Worm (Caenorhabditis elegans) whole organism, mixed stage, embryonic: Measurements from ENCODE around the gene T07A9.15.

Source experiments
- ces-1 ChIP-seq: fragments of 150-350 bp; optimal IDR thresholded peaks from 2 replicates; lab custom pipeline; 2014; ENCODE audit warnings: missing biosample characterization, missing genetic modification reagents, missing genetic modification characterization
- cnd-1 ChIP-seq: fragments of 200-800 bp; sonication (Bioruptor generic); optimal IDR thresholded peaks from 2 replicates; lab custom pipeline; 2018; ENCODE audit warnings: mild to moderate bottlenecking, missing genetic modification characterization, missing compliant biosample characterization
- ham-2 ChIP-seq: fragments of 200-800 bp; sonication (Bioruptor generic); optimal IDR thresholded peaks from 2 replicates; lab custom pipeline; 2018; ENCODE audit warnings: mild to moderate bottlenecking, missing genetic modification characterization, missing compliant biosample characterization
- lin-13 ChIP-seq: fragments of 150-350 bp; optimal IDR thresholded peaks from 2 replicates; lab custom pipeline; 2014; ENCODE audit warnings: missing biosample characterization, missing genetic modification characterization
- nhr-76 ChIP-seq: sonication (generic microtip); optimal IDR thresholded peaks from 2 replicates; lab custom pipeline; 2017; ENCODE audit warnings: missing biosample characterization, missing genetic modification characterization
- pha-4 ChIP-seq: fragments of 150-350 bp; optimal IDR thresholded peaks from 2 replicates; lab custom pipeline; 2018; ENCODE audit warnings: missing biosample characterization, missing genetic modification reagents, missing genetic modification characterization
- snpc-4 ChIP-seq: fragments of 150-350 bp; optimal IDR thresholded peaks from 2 replicates; lab custom pipeline; 2014; ENCODE audit warnings: missing biosample characterization, missing genetic modification characterization
- unc-39 ChIP-seq: fragments of 150-350 bp; optimal IDR thresholded peaks from 2 replicates; lab custom pipeline; 2014; ENCODE audit warnings: missing biosample characterization, missing genetic modification characterization
- unc-62 ChIP-seq: fragments of 150-350 bp; optimal IDR thresholded peaks from 2 replicates; lab custom pipeline; 2014; ENCODE audit warnings: missing biosample characterization, missing genetic modification reagents, missing genetic modification characterization
- ztf-11 ChIP-seq: fragments of 150-350 bp; optimal IDR thresholded peaks from 2 replicates; lab custom pipeline; 2014; ENCODE audit warnings: missing biosample characterization, missing genetic modification characterization

- TF ChIP-seq nhr-76, result no peak
- no peak for TF ChIP-seq ztf-11
- TF ChIP-seq unc-62 (GFP tag; lab: Kevin White, UChicago), result no peak
- no peak for TF ChIP-seq ces-1
- no peak for TF ChIP-seq unc-39 (tag; lab: Kevin White, UChicago)
- TF ChIP-seq ham-2 (GFP tag; lab: Kevin White, UChicago), result no peak
- TF ChIP-seq snpc-4 (tag; lab: Kevin White, UChicago), result no peak
- no peak for TF ChIP-seq cnd-1 (tag; lab: Kevin White, UChicago)
- no peak for TF ChIP-seq lin-13 (tag; lab: Kevin White, UChicago)
- no peak for TF ChIP-seq pha-4
Measured at ce11 chrIV:426597-426996, 33.3 kb upstream of the T07A9.15 start.
